Fruit fly (Drosophila melanogaster): Measurements from ENCODE around the gene CG7142.

DNA sequence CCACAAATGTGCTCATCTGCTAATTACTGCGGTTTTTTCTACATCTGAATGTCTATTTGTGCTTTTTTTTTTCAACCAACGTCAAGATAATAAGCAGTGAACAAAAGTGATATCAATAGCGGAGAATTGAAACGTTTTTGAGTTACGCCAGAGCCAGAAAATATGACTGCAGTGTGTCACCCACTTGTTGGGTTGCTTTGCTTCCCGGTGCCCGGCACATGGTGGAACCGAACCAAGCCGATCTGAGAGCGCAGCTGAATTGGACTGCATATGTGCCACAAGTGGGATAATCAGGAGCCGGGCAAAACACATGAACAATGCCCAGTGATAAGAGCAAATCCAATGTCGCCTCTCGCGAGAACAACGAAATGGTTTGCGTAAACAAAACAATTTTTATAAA lies 13.0 kb upstream of the CG7142 start:
- TF ChIP-seq Snoo (tag; optimal IDR thresholded peaks at IDR 0.05) (no peak), CG14655 (GFP tag; optimal IDR thresholded peaks at IDR 0.05) (no peak), gl (tag; optimal IDR thresholded peaks at IDR 0.05) (no peak), D1 (tag; optimal IDR thresholded peaks at IDR 0.05) (no peak), CG4496 (GFP tag; IDR thresholded peaks at IDR 0.05) (no peak), CG34367 (tag; optimal IDR thresholded peaks at IDR 0.05) (no peak), rn (GFP tag; IDR thresholded peaks at IDR 0.05) (no peak)
